Worm (Caenorhabditis elegans) whole organism, L4 larva: ENCODE measurements around the gene Y22D7AL.11.
A peak's percentile ranks its signal among the peaks of the same experiment; 100 is the strongest.

Experiments used
- F37D6.2 ChIP-seq: sonication (generic microtip); optimal IDR thresholded peaks from 2 replicates; lab custom pipeline; 2016; ENCODE audit warnings: mild to moderate bottlenecking, missing genetic modification characterization, missing compliant biosample characterization
- F49E8.2 ChIP-seq: sonication (generic microtip); optimal IDR thresholded peaks from 2 replicates; lab custom pipeline; 2016; ENCODE audit warnings: missing compliant biosample characterization, mild to moderate bottlenecking, missing genetic modification characterization, borderline replicate concordance
- T20F7.1 ChIP-seq: fragments of 200-800 bp; sonication (Bioruptor generic); optimal IDR thresholded peaks from 2 replicates; lab custom pipeline; 2018; ENCODE audit warnings: mild to moderate bottlenecking, missing genetic modification characterization, missing compliant biosample characterization
- Y105C5A.15 ChIP-seq: fragments of 200-800 bp; sonication (Bioruptor generic); IDR thresholded peaks from 2 replicates; pipeline ENCODE4 v1.3.6; 2022; ENCODE audit warnings: missing genetic modification characterization, missing compliant biosample characterization
- Y75B8A.6 ChIP-seq: fragments of 200-800 bp; sonication (Bioruptor generic); IDR thresholded peaks from 2 replicates; pipeline ENCODE4 v1.3.6; 2022; ENCODE audit warnings: missing genetic modification reagents, missing genetic modification characterization, missing compliant biosample characterization
- ZK546.5 ChIP-seq, 2 experiments: sonication (generic microtip); optimal IDR thresholded peaks; 2 replicates each; lab custom pipeline; 2017; ENCODE audit warnings: missing biosample characterization in 2 of 2, missing genetic modification characterization in 2 of 2
- ama-1 ChIP-seq: fragments of 150-350 bp; optimal IDR thresholded peaks from 2 replicates; lab custom pipeline; 2014; ENCODE audit warnings: inconsistent platforms, mixed read lengths
- attf-4 ChIP-seq: sonication (generic microtip); optimal IDR thresholded peaks from 3 replicates; lab custom pipeline; 2017; ENCODE audit warnings: missing biosample characterization, missing genetic modification characterization
- ceh-20 ChIP-seq: fragments of 200-800 bp; sonication (Bioruptor generic); IDR thresholded peaks from 2 replicates; pipeline ENCODE4 v1.3.6; 2022; ENCODE audit warnings: missing genetic modification reagents, missing genetic modification characterization, missing compliant biosample characterization
- ceh-28 ChIP-seq: fragments of 150-350 bp; optimal IDR thresholded peaks from 2 replicates; lab custom pipeline; 2014; ENCODE audit warnings: missing biosample characterization, missing genetic modification reagents, missing genetic modification characterization
- ceh-32 ChIP-seq: sonication (generic microtip); optimal IDR thresholded peaks from 2 replicates; lab custom pipeline; 2016; ENCODE audit warnings: mild to moderate bottlenecking, missing genetic modification characterization, missing compliant biosample characterization; ENCODE audit not compliant: poor library complexity
- ceh-62 ChIP-seq: sonication (generic microtip); optimal IDR thresholded peaks from 2 replicates; lab custom pipeline; 2017; ENCODE audit warnings: missing biosample characterization, missing genetic modification characterization
- ceh-82 ChIP-seq: sonication (generic microtip); optimal IDR thresholded peaks from 2 replicates; lab custom pipeline; 2017; ENCODE audit warnings: missing biosample characterization, missing genetic modification characterization
- cey-2 ChIP-seq: sonication (generic microtip); optimal IDR thresholded peaks from 3 replicates; lab custom pipeline; 2017; ENCODE audit warnings: missing genetic modification characterization, mild to moderate bottlenecking, missing compliant biosample characterization, antibody characterized with exemption, borderline replicate concordance; ENCODE audit not compliant: insufficient read depth
- daf-19 ChIP-seq: fragments of 200-800 bp; sonication (Bioruptor generic); conservative IDR thresholded peaks from 2 replicates; pipeline ENCODE4 v1.3.6; 2022; ENCODE audit warnings: missing genetic modification characterization, missing compliant biosample characterization
- duxl-1 ChIP-seq: sonication (generic microtip); optimal IDR thresholded peaks from 2 replicates; lab custom pipeline; 2016; ENCODE audit warnings: mild to moderate bottlenecking, missing genetic modification characterization, moderate library complexity, missing compliant biosample characterization; ENCODE audit not compliant: poor library complexity
- egl-27 ChIP-seq: sonication (generic microtip); optimal IDR thresholded peaks from 3 replicates; lab custom pipeline; 2017; ENCODE audit warnings: missing biosample characterization, missing genetic modification reagents, missing genetic modification characterization
- egl-43 ChIP-seq: fragments of 200-800 bp; sonication (Bioruptor generic); IDR thresholded peaks from 2 replicates; pipeline ENCODE4 v1.3.6; 2022; ENCODE audit warnings: missing genetic modification reagents, missing genetic modification characterization, missing compliant biosample characterization
- gei-8 ChIP-seq: fragments of 200-800 bp; sonication (Bioruptor generic); optimal IDR thresholded peaks from 2 replicates; lab custom pipeline; 2018; ENCODE audit warnings: mild to moderate bottlenecking, missing genetic modification characterization, missing compliant biosample characterization
- hif-1 ChIP-seq, 2 experiments: sonication (generic microtip); optimal IDR thresholded peaks; 2 replicates each; lab custom pipeline; 2016 to 2017; ENCODE audit warnings: missing compliant biosample characterization in 2 of 2, missing genetic modification characterization in 2 of 2, missing genetic modification reagents in 2 of 2, missing genotype in 2 of 2, mild to moderate bottlenecking in 1 of 2
- lin-1 ChIP-seq: fragments of 200-800 bp; sonication (Bioruptor generic); IDR thresholded peaks from 2 replicates; pipeline ENCODE4 v1.3.6; 2022; ENCODE audit warnings: missing genetic modification reagents, missing genetic modification characterization, missing compliant biosample characterization
- lin-15B ChIP-seq: fragments of 150-350 bp; sonication (generic microtip); optimal IDR thresholded peaks from 3 replicates; lab custom pipeline; 2014; ENCODE audit warnings: missing biosample characterization, missing genetic modification characterization
- lin-39 ChIP-seq: fragments of 150-350 bp; optimal IDR thresholded peaks from 2 replicates; lab custom pipeline; 2014; ENCODE audit warnings: missing biosample characterization, missing genetic modification reagents, missing genetic modification characterization
- lir-3 ChIP-seq: sonication (generic microtip); optimal IDR thresholded peaks from 2 replicates; lab custom pipeline; 2016; ENCODE audit warnings: mild to moderate bottlenecking, missing genetic modification characterization, missing compliant biosample characterization
- madf-5 ChIP-seq, 2 experiments: fragments of 200-800 bp; sonication (Bioruptor generic); IDR thresholded peaks; 2 replicates each; pipeline ENCODE4 v1.3.6; 2022; ENCODE audit warnings: missing compliant biosample characterization in 2 of 2, missing genetic modification characterization in 2 of 2
- madf-9 ChIP-seq: fragments of 200-800 bp; sonication (Bioruptor generic); conservative IDR thresholded peaks from 2 replicates; pipeline ENCODE4 v1.3.6; 2022; ENCODE audit warnings: missing genetic modification reagents, missing genetic modification characterization, missing compliant biosample characterization
- mdl-1 ChIP-seq, 2 experiments: fragments of 150-350 bp in 1 of 2; sonication (generic microtip) in 1 of 2; optimal IDR thresholded peaks; 2 replicates each; lab custom pipeline; 2014 to 2017; ENCODE audit warnings: missing biosample characterization in 2 of 2, missing genetic modification characterization in 2 of 2
- mdt-29 ChIP-seq: fragments of 200-800 bp; sonication (Bioruptor generic); IDR thresholded peaks from 2 replicates; pipeline ENCODE4 v1.3.6; 2022; ENCODE audit warnings: missing genetic modification reagents, missing genetic modification characterization, missing compliant biosample characterization
- mxl-2 ChIP-seq: fragments of 200-800 bp; sonication (Bioruptor generic); conservative IDR thresholded peaks from 2 replicates; pipeline ENCODE4 v1.3.6; 2022; ENCODE audit warnings: missing genetic modification reagents, missing genetic modification characterization, missing compliant biosample characterization
- mxl-3 ChIP-seq: fragments of 200-800 bp; sonication (Bioruptor generic); optimal IDR thresholded peaks from 2 replicates; lab custom pipeline; 2018; ENCODE audit warnings: mild to moderate bottlenecking, missing genetic modification characterization, missing compliant biosample characterization
- nhr-11 ChIP-seq: fragments of 150-350 bp; optimal IDR thresholded peaks from 2 replicates; lab custom pipeline; 2014; ENCODE audit warnings: missing biosample characterization, missing genetic modification characterization
- rbr-2 ChIP-seq: sonication (generic microtip); optimal IDR thresholded peaks from 2 replicates; lab custom pipeline; 2016; ENCODE audit warnings: missing genotype, missing genetic modification characterization, missing compliant biosample characterization
- set-16 ChIP-seq: fragments of 200-800 bp; sonication (Bioruptor generic); IDR thresholded peaks from 2 replicates; pipeline ENCODE4 v1.3.6; 2022; ENCODE audit warnings: missing genetic modification reagents, missing genetic modification characterization, missing compliant biosample characterization
- spr-3 ChIP-seq: fragments of 200-800 bp; sonication (Bioruptor generic); optimal IDR thresholded peaks from 2 replicates; lab custom pipeline; 2018; ENCODE audit warnings: mild to moderate bottlenecking, missing genetic modification characterization, missing compliant biosample characterization
- tra-1 ChIP-seq: fragments of 200-800 bp; sonication (Bioruptor generic); IDR thresholded peaks from 2 replicates; pipeline ENCODE4 v1.3.6; 2022; ENCODE audit warnings: missing genetic modification reagents, missing genetic modification characterization, missing compliant biosample characterization
- unc-130 ChIP-seq: sonication (generic microtip); optimal IDR thresholded peaks from 2 replicates; lab custom pipeline; 2016; ENCODE audit warnings: missing genetic modification reagents, missing genetic modification characterization, missing compliant biosample characterization
- unc-62 ChIP-seq, 3 experiments: fragments of 150-350 bp in 1 of 3; sonication (generic microtip); optimal IDR thresholded peaks in 2 of 3; peaks in 1 of 3; 1 replicate in 1 of 3; 2 replicates in 2 of 3; lab custom pipeline; 2014 to 2017; ENCODE audit warnings: missing biosample characterization in 3 of 3, missing genetic modification characterization in 3 of 3, missing genetic modification reagents in 3 of 3, missing genotype in 1 of 3
- vab-7 ChIP-seq: fragments of 200-800 bp; sonication (Bioruptor generic); IDR thresholded peaks from 2 replicates; pipeline ENCODE4 v1.3.6; 2022; ENCODE audit warnings: missing genetic modification reagents, missing genetic modification characterization, missing compliant biosample characterization
- zip-11 ChIP-seq: fragments of 200-800 bp; sonication (Bioruptor generic); IDR thresholded peaks from 2 replicates; pipeline ENCODE4 v1.3.6; 2022; ENCODE audit warnings: missing genetic modification characterization, missing compliant biosample characterization
- ztf-7 ChIP-seq: fragments of 150-350 bp; optimal IDR thresholded peaks from 2 replicates; lab custom pipeline; 2014; ENCODE audit warnings: missing biosample characterization, missing genetic modification characterization

Gene Y22D7AL.11

ce11 chrIII:1668519-1668918, 34.3 kb upstream of the Y22D7AL.11 start, which contains the start of gene glb-30:
Gene glb-30 (minus strand): TSS chrIII:1668619.
- TF ChIP-seq ZK546.5 (tag; optimal IDR thresholded peaks at IDR 0.05; lab: Kevin White, UChicago) = no peak
- no peak for TF ChIP-seq ceh-20
- no peak for TF ChIP-seq ama-1
- TF ChIP-seq spr-3 (GFP tag; lab: Kevin White, UChicago) = no peak
- no peak for TF ChIP-seq zip-11
- TF ChIP-seq ztf-7 (tag; lab: Kevin White, UChicago) = no peak
- no peak for TF ChIP-seq lin-15B (tag; lab: Kevin White, UChicago)

- TF ChIP-seq ceh-62 (tag; lab: Kevin White, UChicago) (no peak), ceh-28 (tag; lab: Kevin White, UChicago) (peak; percentile 81), madf-5 (GFP tag; IDR thresholded peaks at IDR 0.05; lab: Robert Waterston, UW) (0 out of 4 replicates have a peak, but pooled peaks of 1 of the 2 experiments have one; percentile 22)
These were observed 32.7 kb upstream of the Y22D7AL.11 start for ce11 chrIII:1666893-1667292.

ce11 chrIII:1665799-1666308, 31.7 kb upstream of the Y22D7AL.11 start, which contains the start of gene Y22D7AR.3:
Gene Y22D7AR.3 (minus strand): TSS chrIII:1665849.
- TF ChIP-seq egl-43 (GFP tag; lab: Robert Waterston, UW) (0 out of 2 replicates have a peak, but pooled peaks have one; percentile 9), tra-1 (no peak), F49E8.2 (tag; lab: Kevin White, UChicago) (no peak), unc-62 (GFP tag; optimal IDR thresholded peaks at IDR 0.05 in 1 of 2; lab: Kevin White, UChicago) (peak in 1 of 2 experiments; percentile 95), unc-62 (tag; optimal IDR thresholded peaks at IDR 0.05; lab: Kevin White, UChicago) (no peak)
- TF ChIP-seq, all 104 proteins: peak for 2

- TF ChIP-seq ceh-28 (tag; lab: Kevin White, UChicago) (peak; percentile 75), lin-1 (GFP tag; lab: Robert Waterston, UW) (no peak)
These were observed 31.2 kb upstream of the Y22D7AL.11 start for ce11 chrIII:1665373-1665772.

- TF ChIP-seq mdt-29 (GFP tag; lab: Robert Waterston, UW) = no peak
- peak; percentile 53; the same call in 1 of the 2 replicates for TF ChIP-seq vab-7 (GFP tag; lab: Robert Waterston, UW)
- TF ChIP-seq attf-4 = no peak
- no peak for TF ChIP-seq egl-27 (tag; lab: Kevin White, UChicago)
- no peak for TF ChIP-seq daf-19 (GFP tag; lab: Robert Waterston, UW)
- TF ChIP-seq F37D6.2 = no peak
- peak; percentile 86 for TF ChIP-seq set-16 (GFP tag; lab: Robert Waterston, UW)
- no peak for TF ChIP-seq zip-11
- no peak for TF ChIP-seq gei-8 (GFP tag; lab: Kevin White, UChicago)
- TF ChIP-seq unc-130 (GFP tag; lab: Kevin White, UChicago) = no peak
- TF ChIP-seq Y75B8A.6 (GFP tag; lab: Robert Waterston, UW) = no peak
- TF ChIP-seq lin-39 (tag; lab: Kevin White, UChicago) = no peak
- TF ChIP-seq ceh-82 (tag; lab: Kevin White, UChicago) = no peak
- TF ChIP-seq mdl-1 (tag; optimal IDR thresholded peaks at IDR 0.05; lab: Kevin White, UChicago) = no peak
- TF ChIP-seq egl-43 (GFP tag; lab: Robert Waterston, UW) = 0 out of 2 replicates have a peak, but pooled peaks have one; percentile 50
- no peak for TF ChIP-seq duxl-1 (tag; lab: Kevin White, UChicago)
- TF ChIP-seq mxl-2 = no peak
- no peak for TF ChIP-seq T20F7.1 (GFP tag; lab: Kevin White, UChicago)
- no peak for TF ChIP-seq rbr-2 (tag; lab: Kevin White, UChicago)
- no peak for TF ChIP-seq lir-3 (tag; lab: Kevin White, UChicago)
- TF ChIP-seq Y105C5A.15 = no peak
- TF ChIP-seq cey-2 (tag; lab: Kevin White, UChicago) = no peak
- TF ChIP-seq hif-1 (tag; optimal IDR thresholded peaks at IDR 0.05; lab: Kevin White, UChicago) = no peak
- no peak for TF ChIP-seq nhr-11 (tag; lab: Kevin White, UChicago)
- TF ChIP-seq ceh-32 = no peak
- no peak for TF ChIP-seq mxl-3 (GFP tag; lab: Kevin White, UChicago)
- TF ChIP-seq madf-9 (GFP tag; lab: Robert Waterston, UW) = no peak
- TF ChIP-seq, all 104 proteins: peak for 3
These were observed 30.6 kb upstream of the Y22D7AL.11 start, which contains the start of gene Y22D7AL.16 for ce11 chrIII:1664761-1665266. Gene Y22D7AL.16 (minus strand): TSS chrIII:1665216.
